Worm (Caenorhabditis elegans) whole organism, L2 larva: ENCODE data around the gene F55C12.4.
A peak's percentile ranks its signal among the peaks of the same experiment; 100 is the strongest.

Source experiments
- C34F6.9 ChIP-seq: fragments of 150-350 bp; optimal IDR thresholded peaks from 2 replicates; lab custom pipeline; 2014; ENCODE audit warnings: missing biosample characterization, missing genetic modification characterization
- F13H6.1 ChIP-seq: sonication (generic microtip); optimal IDR thresholded peaks from 2 replicates; lab custom pipeline; 2016; ENCODE audit warnings: missing genetic modification characterization, missing compliant biosample characterization
- Y55F3AM.14 ChIP-seq: fragments of 200-800 bp; sonication (Bioruptor generic); optimal IDR thresholded peaks from 2 replicates; lab custom pipeline; 2018; ENCODE audit warnings: mild to moderate bottlenecking, missing genetic modification characterization, missing compliant biosample characterization
- ZK546.5 ChIP-seq: sonication (generic microtip); optimal IDR thresholded peaks from 2 replicates; lab custom pipeline; 2017; ENCODE audit warnings: missing biosample characterization, missing genetic modification characterization
- blmp-1 ChIP-seq: sonication (generic microtip); optimal IDR thresholded peaks from 2 replicates; lab custom pipeline; 2017; ENCODE audit warnings: missing genetic modification characterization, mild to moderate bottlenecking, missing compliant biosample characterization, antibody characterized with exemption, moderate library complexity; ENCODE audit not compliant: insufficient read depth
- ceh-16 ChIP-seq: fragments of 150-350 bp; optimal IDR thresholded peaks from 2 replicates; lab custom pipeline; 2014; ENCODE audit warnings: missing biosample characterization, missing genetic modification characterization
- ceh-82 ChIP-seq: fragments of 150-350 bp; optimal IDR thresholded peaks from 2 replicates; lab custom pipeline; 2014; ENCODE audit warnings: missing biosample characterization, missing genetic modification characterization
- crh-2 ChIP-seq: sonication (generic microtip); optimal IDR thresholded peaks from 2 replicates; lab custom pipeline; 2017; ENCODE audit warnings: missing biosample characterization, missing genetic modification characterization
- egl-27 ChIP-seq: sonication (generic microtip); optimal IDR thresholded peaks from 3 replicates; lab custom pipeline; 2017; ENCODE audit warnings: missing biosample characterization, missing genetic modification reagents, missing genetic modification characterization
- elt-1 ChIP-seq: fragments of 150-350 bp; optimal IDR thresholded peaks from 2 replicates; lab custom pipeline; 2014; ENCODE audit warnings: missing biosample characterization, missing genetic modification characterization
- elt-3 ChIP-seq: sonication (generic microtip); optimal IDR thresholded peaks from 2 replicates; lab custom pipeline; 2017; ENCODE audit warnings: missing biosample characterization, missing genetic modification characterization
- fos-1 ChIP-seq: fragments of 150-350 bp; optimal IDR thresholded peaks from 2 replicates; lab custom pipeline; 2014; ENCODE audit warnings: missing biosample characterization, missing genetic modification characterization
- gmeb-1 ChIP-seq: fragments of 150-350 bp; optimal IDR thresholded peaks from 2 replicates; lab custom pipeline; 2014; ENCODE audit warnings: missing biosample characterization, missing genetic modification characterization
- lin-11 ChIP-seq: fragments of 150-350 bp; sonication (generic microtip); optimal IDR thresholded peaks from 2 replicates; lab custom pipeline; 2014; ENCODE audit warnings: missing biosample characterization, missing genetic modification characterization, inconsistent platforms, mixed read lengths
- lin-13 ChIP-seq: fragments of 150-350 bp; optimal IDR thresholded peaks from 2 replicates; lab custom pipeline; 2014; ENCODE audit warnings: missing biosample characterization, missing genetic modification reagents, missing genetic modification characterization
- lin-39 ChIP-seq: fragments of 150-350 bp; optimal IDR thresholded peaks from 2 replicates; lab custom pipeline; 2014; ENCODE audit warnings: missing biosample characterization, missing genetic modification reagents, missing genetic modification characterization
- lsy-2 ChIP-seq, 2 experiments: fragments of 150-350 bp in 1 of 2; sonication (generic microtip) in 1 of 2; optimal IDR thresholded peaks; 2 replicates each; lab custom pipeline; 2014 to 2017; ENCODE audit warnings: missing biosample characterization in 2 of 2, missing genetic modification characterization in 2 of 2
- mdl-1 ChIP-seq, 2 experiments: fragments of 150-350 bp in 1 of 2; sonication (generic microtip) in 1 of 2; optimal IDR thresholded peaks; 2 replicates each; lab custom pipeline; 2017; ENCODE audit warnings: missing biosample characterization in 2 of 2, missing genetic modification characterization in 2 of 2
- nhr-10 ChIP-seq: sonication (generic microtip); optimal IDR thresholded peaks from 2 replicates; lab custom pipeline; 2017; ENCODE audit warnings: missing biosample characterization, missing genetic modification characterization
- nhr-11 ChIP-seq: fragments of 150-350 bp; optimal IDR thresholded peaks from 2 replicates; lab custom pipeline; 2014; ENCODE audit warnings: missing biosample characterization, missing genetic modification characterization
- nhr-12 ChIP-seq: fragments of 150-350 bp; optimal IDR thresholded peaks from 2 replicates; lab custom pipeline; 2014; ENCODE audit warnings: missing biosample characterization, missing genetic modification characterization
- nhr-129 ChIP-seq: fragments of 150-350 bp; optimal IDR thresholded peaks from 2 replicates; lab custom pipeline; 2014; ENCODE audit warnings: missing biosample characterization, missing genetic modification characterization
- nhr-23 ChIP-seq: fragments of 150-350 bp; optimal IDR thresholded peaks from 2 replicates; lab custom pipeline; 2014; ENCODE audit warnings: missing biosample characterization, missing genetic modification reagents, missing genetic modification characterization
- nhr-25 ChIP-seq: fragments of 150-350 bp; sonication (generic microtip); optimal IDR thresholded peaks from 3 replicates; lab custom pipeline; 2014; ENCODE audit warnings: missing biosample characterization, missing genetic modification characterization
- nhr-6 ChIP-seq: fragments of 150-350 bp; optimal IDR thresholded peaks from 2 replicates; lab custom pipeline; 2014; ENCODE audit warnings: missing biosample characterization, missing genetic modification characterization
- nhr-77 ChIP-seq: fragments of 150-350 bp; optimal IDR thresholded peaks from 2 replicates; lab custom pipeline; 2014; ENCODE audit warnings: missing biosample characterization, missing genetic modification characterization
- peb-1 ChIP-seq: fragments of 150-350 bp; optimal IDR thresholded peaks from 2 replicates; lab custom pipeline; 2014; ENCODE audit warnings: missing biosample characterization, missing genetic modification characterization
- sem-4 ChIP-seq: fragments of 150-350 bp; optimal IDR thresholded peaks from 2 replicates; lab custom pipeline; 2014; ENCODE audit warnings: missing biosample characterization, missing genetic modification reagents, missing genetic modification characterization
- skn-1 ChIP-seq: sonication (generic microtip); optimal IDR thresholded peaks from 2 replicates; lab custom pipeline; 2017; ENCODE audit warnings: missing biosample characterization, missing genetic modification characterization
- sma-3 ChIP-seq: sonication (generic microtip); optimal IDR thresholded peaks from 2 replicates; lab custom pipeline; 2016; ENCODE audit warnings: missing genetic modification reagents, missing genetic modification characterization, missing compliant biosample characterization
- sma-9 ChIP-seq, 2 experiments: fragments of 150-350 bp in 1 of 2; sonication (generic microtip) in 1 of 2; optimal IDR thresholded peaks; 2 replicates each; lab custom pipeline; 2014 to 2016; ENCODE audit warnings: missing genetic modification characterization in 2 of 2, mild to moderate bottlenecking in 1 of 2, missing biosample characterization in 1 of 2, missing compliant biosample characterization in 1 of 2, missing genetic modification reagents in 1 of 2, moderate library complexity in 1 of 2
- snpc-4 ChIP-seq: fragments of 150-350 bp; optimal IDR thresholded peaks from 2 replicates; lab custom pipeline; 2014; ENCODE audit warnings: missing biosample characterization, missing genetic modification characterization
- unc-39 ChIP-seq: fragments of 150-350 bp; optimal IDR thresholded peaks from 2 replicates; lab custom pipeline; 2014; ENCODE audit warnings: missing biosample characterization, missing genetic modification characterization
- unc-55 ChIP-seq: fragments of 150-350 bp; sonication (generic microtip); optimal IDR thresholded peaks from 3 replicates; lab custom pipeline; 2014; ENCODE audit warnings: missing biosample characterization, missing genetic modification reagents, missing genetic modification characterization
- zag-1 ChIP-seq: fragments of 150-350 bp; optimal IDR thresholded peaks from 2 replicates; lab custom pipeline; 2014; ENCODE audit warnings: missing biosample characterization, missing genetic modification characterization
- ztf-1 ChIP-seq: fragments of 200-800 bp; sonication (Bioruptor generic); conservative IDR thresholded peaks from 2 replicates; pipeline ENCODE4 v1.3.6; 2022; ENCODE audit warnings: missing genetic modification characterization, missing compliant biosample characterization
- ztf-11 ChIP-seq: sonication (generic microtip); optimal IDR thresholded peaks from 2 replicates; lab custom pipeline; 2017; ENCODE audit warnings: missing biosample characterization, missing genetic modification characterization

F55C12.4 gene

DNA sequence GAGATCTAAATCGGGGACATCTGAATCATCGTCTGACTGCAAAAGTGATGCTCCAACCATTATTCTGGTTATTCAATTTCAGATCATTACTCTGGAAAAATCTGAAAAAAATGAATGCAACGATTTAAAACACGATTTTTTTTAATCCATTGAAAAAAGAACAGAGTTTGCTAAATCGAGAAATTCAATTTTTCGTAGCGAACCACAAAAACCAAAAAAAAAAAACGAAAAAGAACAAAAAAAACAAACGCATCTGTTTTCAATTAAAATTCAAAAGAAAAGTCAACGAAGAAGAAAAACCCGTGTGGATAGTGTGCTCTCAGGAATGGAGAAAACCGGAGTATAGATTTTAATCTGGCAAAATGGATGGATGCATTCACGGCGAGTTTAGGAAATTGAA, at the start of gene F55C12.4:
TSS of gene F55C12.4 (minus strand) at position 101 of the 400 bp plus-strand sequence.
- TF ChIP-seq unc-55 (GFP tag; lab: Kevin White, UChicago) (no peak), lin-39 (tag; lab: Kevin White, UChicago) (no peak), ztf-1 (no peak), sma-3 (no peak), mdl-1 (tag; optimal IDR thresholded peaks at IDR 0.05; lab: Kevin White, UChicago) (no peak), gmeb-1 (tag; lab: Kevin White, UChicago) (no peak), nhr-77 (tag; lab: Kevin White, UChicago) (no peak), unc-39 (no peak), skn-1 (tag; lab: Kevin White, UChicago) (no peak)

ce11 chrII:5907482-5907881, 49.3 kb upstream of the F55C12.4 start, which contains the start of gene vps-35:
TSS of gene vps-35 (plus strand) at chrII:5907816.
- TF ChIP-seq ceh-82 (tag; lab: Kevin White, UChicago) = no peak
- no peak for TF ChIP-seq nhr-77 (tag; lab: Kevin White, UChicago)
- peak; percentile 57 for TF ChIP-seq unc-55 (GFP tag; lab: Kevin White, UChicago)
- TF ChIP-seq sem-4 (tag; lab: Kevin White, UChicago) = no peak
- TF ChIP-seq fos-1 (tag; lab: Kevin White, UChicago) = peak; percentile 87
- TF ChIP-seq egl-27 (tag; lab: Kevin White, UChicago) = no peak
- TF ChIP-seq zag-1 (tag; lab: Kevin White, UChicago) = no peak
- no peak for TF ChIP-seq lin-39 (tag; lab: Kevin White, UChicago)
- no peak for TF ChIP-seq nhr-23 (tag; lab: Kevin White, UChicago)
- TF ChIP-seq lin-11 (tag; lab: Kevin White, UChicago) = no peak
- peak in 1 of 2 experiments; percentile 53 for TF ChIP-seq lsy-2 (tag; optimal IDR thresholded peaks at IDR 0.05; lab: Kevin White, UChicago)
- peak; percentile 54 for TF ChIP-seq C34F6.9 (tag; lab: Kevin White, UChicago)
- TF ChIP-seq ceh-16 = no peak
- TF ChIP-seq nhr-10 = no peak
- TF ChIP-seq nhr-25 (tag; lab: Kevin White, UChicago) = no peak
- no peak for TF ChIP-seq elt-3
- no peak for TF ChIP-seq blmp-1 (tag; lab: Kevin White, UChicago)
- TF ChIP-seq crh-2 = peak; percentile 27
- no peak for TF ChIP-seq Y55F3AM.14
- no peak for TF ChIP-seq sma-9 (GFP tag; optimal IDR thresholded peaks at IDR 0.05; lab: Kevin White, UChicago)
- no peak for TF ChIP-seq sma-9 (tag; optimal IDR thresholded peaks at IDR 0.05; lab: Kevin White, UChicago)
- TF ChIP-seq elt-1 = no peak
- TF ChIP-seq gmeb-1 (tag; lab: Kevin White, UChicago) = no peak
- TF ChIP-seq ZK546.5 = no peak
- TF ChIP-seq peb-1 (tag; lab: Kevin White, UChicago) = no peak
- peak; percentile 57 for TF ChIP-seq nhr-129 (tag; lab: Kevin White, UChicago)

ce11 chrII:5906274-5906673, 48.1 kb upstream of the F55C12.4 start, which contains the start of gene F59G1.8:
TSS of gene F59G1.8 (plus strand) at chrII:5906566.
- TF ChIP-seq snpc-4 (no peak), ztf-11 (tag; lab: Kevin White, UChicago) (no peak), sma-3 (no peak), nhr-12 (no peak), peb-1 (tag; lab: Kevin White, UChicago) (no peak), lin-39 (tag; lab: Kevin White, UChicago) (no peak), crh-2 (no peak), C34F6.9 (tag; lab: Kevin White, UChicago) (no peak)

DNA sequence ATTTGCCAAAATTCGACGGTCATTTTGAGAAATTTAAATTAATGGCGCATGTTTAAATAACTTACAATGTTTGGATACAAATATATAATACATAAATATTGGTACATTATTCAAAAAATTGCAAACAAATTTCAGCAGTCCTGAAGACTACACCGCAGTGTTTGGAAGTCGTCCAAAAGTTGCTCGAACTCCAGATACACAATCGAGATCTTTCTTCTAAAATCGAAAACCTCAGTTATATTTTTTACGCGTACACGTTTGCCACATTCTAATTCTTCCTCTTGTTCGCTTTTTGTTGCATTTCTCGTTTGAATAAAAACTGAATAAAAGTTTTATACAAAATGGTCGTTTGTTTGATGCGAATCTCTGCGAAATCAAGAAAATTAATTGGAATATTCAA, 46.0 kb upstream of the F55C12.4 start, which contains the start of gene tsp-18:
TSS of gene tsp-18 (plus strand) at position 301 of the 400 bp plus-strand sequence.
- TF ChIP-seq snpc-4 = no peak
- TF ChIP-seq fos-1 (tag; lab: Kevin White, UChicago) = no peak
- no peak for TF ChIP-seq lin-39 (tag; lab: Kevin White, UChicago)
- TF ChIP-seq lin-13 (GFP tag; lab: Kevin White, UChicago) = no peak
- TF ChIP-seq nhr-129 (tag; lab: Kevin White, UChicago) = no peak
- no peak for TF ChIP-seq F13H6.1
- TF ChIP-seq nhr-6 = no peak
- no peak for TF ChIP-seq nhr-23 (tag; lab: Kevin White, UChicago)
- no peak for TF ChIP-seq nhr-11 (tag; lab: Kevin White, UChicago)
- no peak for TF ChIP-seq sma-9 (GFP tag; optimal IDR thresholded peaks at IDR 0.05; lab: Kevin White, UChicago)
- TF ChIP-seq sma-9 (tag; optimal IDR thresholded peaks at IDR 0.05; lab: Kevin White, UChicago) = no peak
- no peak for TF ChIP-seq nhr-12
- TF ChIP-seq elt-3 = no peak
